Fruit fly (Drosophila melanogaster): ENCODE data around the gene CG42564.

The CG42564 gene

DNA sequence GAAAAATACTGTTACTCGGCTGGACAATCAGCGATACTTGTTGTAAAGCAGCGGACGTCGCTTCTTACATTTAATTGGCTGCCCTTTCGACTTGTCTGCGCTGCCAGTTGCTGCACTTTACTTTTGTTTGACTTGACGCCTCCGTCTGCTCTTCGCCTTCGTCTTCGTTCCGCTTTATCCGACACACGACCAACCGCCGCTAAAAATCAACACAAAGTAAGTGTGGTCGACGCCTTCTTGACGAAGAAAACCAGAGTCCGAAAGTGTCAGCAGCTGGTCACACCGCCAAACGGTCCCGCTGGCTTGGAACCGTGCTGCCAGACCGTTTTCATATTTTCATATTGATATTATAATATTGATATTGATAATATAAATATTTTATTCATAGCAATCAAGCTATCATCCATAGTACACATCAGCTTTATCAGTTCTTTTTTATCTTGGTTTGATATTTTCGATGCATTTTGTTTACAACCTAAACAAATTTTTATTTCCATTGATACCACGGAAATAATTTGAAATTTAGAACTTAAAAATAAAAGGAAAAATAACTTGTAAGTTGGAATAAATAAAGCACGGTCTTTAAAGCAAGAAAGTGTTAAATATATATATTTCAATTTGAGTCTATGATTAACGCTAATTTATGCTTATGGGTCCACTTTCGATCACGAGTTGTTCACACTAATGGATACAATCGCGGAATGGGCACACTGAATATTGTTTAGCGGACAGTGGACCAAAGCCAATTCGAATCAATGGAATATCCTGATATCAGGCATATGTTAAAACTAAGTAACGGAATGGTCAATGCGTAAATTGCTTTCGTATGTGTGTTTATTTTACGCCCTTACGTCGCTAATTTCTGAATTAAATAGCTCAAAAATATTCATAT lies 31.6 kb downstream of the CG42564 start, which contains the start of gene Dmtn (continued):
- TF ChIP-seq phol (tag; optimal IDR thresholded peaks at IDR 0.05) = peak; percentile 51
- TF ChIP-seq CG10209 (GFP tag; optimal IDR thresholded peaks at IDR 0.05) = peak; percentile 48
- TF ChIP-seq odd (GFP tag; optimal IDR thresholded peaks at IDR 0.05) = peak; percentile 23
- no peak for TF ChIP-seq gt (GFP tag; IDR thresholded peaks at IDR 0.05)
- TF ChIP-seq amos (GFP tag; IDR thresholded peaks at IDR 0.05; ENCODE audit: partially characterized antibody) = no peak
- peak; percentile 14 for TF ChIP-seq CG8290 (GFP tag; optimal IDR thresholded peaks at IDR 0.05)
- TF ChIP-seq CG8290 (tag; optimal IDR thresholded peaks at IDR 0.05) = peak in 1 of 2 experiments; percentile 80
- no peak for TF ChIP-seq psq (GFP tag; optimal IDR thresholded peaks at IDR 0.05)
- peak in 1 of 2 experiments; percentile 7 for TF ChIP-seq crp (GFP tag; optimal IDR thresholded peaks at IDR 0.05)
- TF ChIP-seq zen (tag; optimal IDR thresholded peaks at IDR 0.05) = no peak
- peak; percentile 51 for TF ChIP-seq onecut (GFP tag; IDR thresholded peaks at IDR 0.05)
- TF ChIP-seq tna (GFP tag; IDR thresholded peaks at IDR 0.05; ENCODE audit: partially characterized antibody) = no peak
- TF ChIP-seq Ravus (GFP tag; IDR thresholded peaks at IDR 0.05) = no peak
- peak; percentile 34 for TF ChIP-seq CG4707 (GFP tag; optimal IDR thresholded peaks at IDR 0.05)
- TF ChIP-seq CG2678 (tag; optimal IDR thresholded peaks at IDR 0.05) = peak; percentile 22
- peak; percentile 55 for TF ChIP-seq CG11504 (tag; optimal IDR thresholded peaks at IDR 0.05)
- TF ChIP-seq CG10321 (GFP tag; IDR thresholded peaks at IDR 0.05) = no peak
- TF ChIP-seq stc (GFP tag; IDR thresholded peaks at IDR 0.05) = no peak
- no peak for TF ChIP-seq CG18476 (GFP tag; optimal IDR thresholded peaks at IDR 0.05)
- TF ChIP-seq Hr51 (GFP tag; optimal IDR thresholded peaks at IDR 0.05) = peak; percentile 4 to 24
- peak; percentile 35 for TF ChIP-seq scrt (GFP tag; optimal IDR thresholded peaks at IDR 0.05)
- TF ChIP-seq Antp (GFP tag; optimal IDR thresholded peaks at IDR 0.05) = peak; percentile 29
- TF ChIP-seq oc (tag; optimal IDR thresholded peaks at IDR 0.05) = peak; percentile 29
- TF ChIP-seq corto (GFP tag; optimal IDR thresholded peaks at IDR 0.05) = no peak
- TF ChIP-seq zfh2 (GFP tag; optimal IDR thresholded peaks at IDR 0.05) = peak; percentile 17
- no peak for TF ChIP-seq dimm (GFP tag; IDR thresholded peaks at IDR 0.05)
- TF ChIP-seq emc (GFP tag; optimal IDR thresholded peaks at IDR 0.05) = peak; percentile 37
- no peak for TF ChIP-seq CG2116 (GFP tag; optimal IDR thresholded peaks at IDR 0.05)
- TF ChIP-seq her (GFP tag; optimal IDR thresholded peaks at IDR 0.05) = peak; percentile 10
- TF ChIP-seq CG10147 (GFP tag; optimal IDR thresholded peaks at IDR 0.05) = peak; percentile 38
- no peak for TF ChIP-seq CG4404 (GFP tag; IDR thresholded peaks at IDR 0.05)
- TF ChIP-seq CG4820 (GFP tag; optimal IDR thresholded peaks at IDR 0.05) = peak; percentile 4
- peak; percentile 2 for TF ChIP-seq CG30431 (GFP tag; optimal IDR thresholded peaks at IDR 0.05)
- TF ChIP-seq YL-1 (GFP tag; optimal IDR thresholded peaks at IDR 0.05) = peak; percentile 59
- no peak for TF ChIP-seq Usf (GFP tag; optimal IDR thresholded peaks at IDR 0.05)
- no peak for TF ChIP-seq peb (GFP tag; IDR thresholded peaks at IDR 0.05)
- no peak for TF ChIP-seq maf-S (GFP tag; optimal IDR thresholded peaks at IDR 0.05)
- peak; percentile 72 for TF ChIP-seq CG7987 (GFP tag; optimal IDR thresholded peaks at IDR 0.05)
- TF ChIP-seq HLH3B (GFP tag; IDR thresholded peaks at IDR 0.05) = no peak
- TF ChIP-seq CG18619 (GFP tag; optimal IDR thresholded peaks at IDR 0.05) = peak; percentile 12
- peak; percentile 3 for TF ChIP-seq NfI (GFP tag; optimal IDR thresholded peaks at IDR 0.05)
- TF ChIP-seq CG3838 (GFP tag; optimal IDR thresholded peaks at IDR 0.05) = no peak
- TF ChIP-seq Stat92E (GFP tag; optimal IDR thresholded peaks at IDR 0.05) = peak in 1 of 3 experiments; percentile 85
- peak; percentile 70 for TF ChIP-seq pzg (GFP tag; optimal IDR thresholded peaks at IDR 0.05)
- TF ChIP-seq mam (GFP tag; optimal IDR thresholded peaks at IDR 0.05) = peak; percentile 10
- TF ChIP-seq gce (GFP tag; IDR thresholded peaks at IDR 0.05) = no peak
- peak; percentile 81 for TF ChIP-seq CG7357 (GFP tag; IDR thresholded peaks at IDR 0.05)
- no peak for TF ChIP-seq sc (optimal IDR thresholded peaks at IDR 0.05)
- TF ChIP-seq sc (GFP tag; optimal IDR thresholded peaks at IDR 0.05) = peak; percentile 24

Data from whole organism, embryonic.